Fruit fly (Drosophila melanogaster) whole organism, pupa: ENCODE measurements around the gene Snx27.

Source experiments
- CG8301 ChIP-seq: fragments of 200-800 bp; sonication (Bioruptor generic); optimal IDR thresholded peaks from 2 replicates; lab custom pipeline; 2018; ENCODE audit warnings: missing biosample characterization, mild to moderate bottlenecking, missing genetic modification characterization
- D1 ChIP-seq: fragments of 200-800 bp; sonication (Bioruptor generic); optimal IDR thresholded peaks from 2 replicates; lab custom pipeline; 2018; ENCODE audit warnings: missing biosample characterization, mild to moderate bottlenecking, missing genetic modification characterization, moderate library complexity

dm6 chrX:5718476-5719012 lies 19.3 kb downstream of the Snx27 start:
- TF ChIP-seq CG8301 (tag; lab: Kevin White, UChicago): no peak
- TF ChIP-seq D1 (tag; lab: Kevin White, UChicago): no peak
